Worm (Caenorhabditis elegans) whole organism, midembryonic: ENCODE measurements around the gene dos-1.

Experiments
- T22C8.4 ChIP-seq: fragments of 200-800 bp; sonication (Bioruptor generic); IDR thresholded peaks from 2 replicates; pipeline ENCODE4 v1.3.6; 2022; ENCODE audit warnings: missing genetic modification characterization, missing compliant biosample characterization
- cog-1 ChIP-seq: sonication (generic microtip); optimal IDR thresholded peaks from 2 replicates; lab custom pipeline; 2016; ENCODE audit warnings: missing genetic modification characterization, missing compliant biosample characterization
- flt-1 ChIP-seq: fragments of 200-800 bp; sonication (Bioruptor generic); IDR thresholded peaks from 2 replicates; pipeline ENCODE4 v1.3.6; 2022; ENCODE audit warnings: missing genetic modification characterization, missing compliant biosample characterization
- klf-2 ChIP-seq: fragments of 200-800 bp; sonication (Bioruptor generic); conservative IDR thresholded peaks from 2 replicates; pipeline ENCODE4 v1.3.6; 2022; ENCODE audit warnings: missing genetic modification reagents, missing genetic modification characterization, missing compliant biosample characterization
- med-1 ChIP-seq: sonication (generic microtip); optimal IDR thresholded peaks from 2 replicates; lab custom pipeline; 2017; ENCODE audit warnings: missing genetic modification characterization, mild to moderate bottlenecking, missing compliant biosample characterization, antibody characterized with exemption, missing genetic modification reagents; ENCODE audit not compliant: insufficient read depth
- ref-1 ChIP-seq: fragments of 200-800 bp; sonication (Bioruptor generic); conservative IDR thresholded peaks from 2 replicates; pipeline ENCODE4 v1.3.6; 2022; ENCODE audit warnings: missing genetic modification reagents, missing genetic modification characterization, missing compliant biosample characterization
- tab-1 ChIP-seq: fragments of 200-800 bp; sonication (Bioruptor generic); IDR thresholded peaks from 2 replicates; pipeline ENCODE4 v1.3.6; 2022; ENCODE audit warnings: missing genetic modification characterization, missing compliant biosample characterization
- ztf-23 ChIP-seq: fragments of 200-800 bp; sonication (Bioruptor generic); IDR thresholded peaks from 2 replicates; pipeline ENCODE4 v1.3.6; 2022; ENCODE audit warnings: missing genetic modification reagents, missing genetic modification characterization, missing compliant biosample characterization
- ztf-29 ChIP-seq: fragments of 200-800 bp; sonication (Bioruptor generic); IDR thresholded peaks from 2 replicates; pipeline ENCODE4 v1.3.6; 2022; ENCODE audit warnings: missing genetic modification reagents, missing genetic modification characterization, missing compliant biosample characterization

dos-1 gene

ce11 chrIII:9103643-9104042, at the start of gene dos-1:
Gene dos-1, plus strand, starts transcription at chrIII:9103943.
- no peak for TF ChIP-seq ztf-29 (GFP tag; lab: Robert Waterston, UW)
- no peak for TF ChIP-seq ztf-23 (GFP tag; lab: Robert Waterston, UW)
- TF ChIP-seq flt-1, result no peak
- TF ChIP-seq cog-1 (tag; lab: Kevin White, UChicago), result no peak
- TF ChIP-seq ref-1 (GFP tag; lab: Robert Waterston, UW), result no peak
- no peak for TF ChIP-seq tab-1 (GFP tag; lab: Robert Waterston, UW)
- no peak for TF ChIP-seq T22C8.4 (GFP tag; lab: Robert Waterston, UW)
- TF ChIP-seq med-1 (GFP tag; lab: Kevin White, UChicago), result no peak
- no peak for TF ChIP-seq klf-2 (GFP tag; lab: Robert Waterston, UW)

ce11 chrIII:9054414-9055147, 49.2 kb upstream of the dos-1 start, which contains the start of gene cls-2:
Gene cls-2, plus strand, starts transcription at chrIII:9055048.
- TF ChIP-seq tab-1 (GFP tag; lab: Robert Waterston, UW) (no peak), med-1 (GFP tag; lab: Kevin White, UChicago) (no peak), T22C8.4 (GFP tag; lab: Robert Waterston, UW) (no peak), ztf-23 (GFP tag; lab: Robert Waterston, UW) (no peak), klf-2 (GFP tag; lab: Robert Waterston, UW) (no peak), ztf-29 (GFP tag; lab: Robert Waterston, UW) (no peak), cog-1 (tag; lab: Kevin White, UChicago) (no peak), flt-1 (no peak), ref-1 (GFP tag; lab: Robert Waterston, UW) (no peak)

ce11 chrIII:9058959-9059534, 44.7 kb upstream of the dos-1 start, which contains the start of gene gst-1:
Gene gst-1, plus strand, starts transcription at chrIII:9059331.
- TF ChIP-seq cog-1 (tag; lab: Kevin White, UChicago), result no peak
- TF ChIP-seq ztf-29 (GFP tag; lab: Robert Waterston, UW), result no peak
- no peak for TF ChIP-seq ref-1 (GFP tag; lab: Robert Waterston, UW)
- no peak for TF ChIP-seq ztf-23 (GFP tag; lab: Robert Waterston, UW)
- TF ChIP-seq klf-2 (GFP tag; lab: Robert Waterston, UW), result no peak
- TF ChIP-seq tab-1 (GFP tag; lab: Robert Waterston, UW), result no peak
- no peak for TF ChIP-seq T22C8.4 (GFP tag; lab: Robert Waterston, UW)
- no peak for TF ChIP-seq med-1 (GFP tag; lab: Kevin White, UChicago)
- no peak for TF ChIP-seq flt-1

- TF ChIP-seq cog-1 (tag; lab: Kevin White, UChicago), result no peak
- TF ChIP-seq T22C8.4 (GFP tag; lab: Robert Waterston, UW), result no peak
- no peak for TF ChIP-seq flt-1
- no peak for TF ChIP-seq tab-1 (GFP tag; lab: Robert Waterston, UW)
These were observed 43.5 kb upstream of the dos-1 start for ce11 chrIII:9060267-9060666.

- TF ChIP-seq flt-1, result no peak
These were observed 34.0 kb upstream of the dos-1 start for ce11 chrIII:9069712-9070111.

ce11 chrIII:9071372-9071771, 32.4 kb upstream of the dos-1 start, which contains the start of gene lin-12:
Gene lin-12, minus strand, starts transcription at chrIII:9071472.
- no peak for TF ChIP-seq ztf-29 (GFP tag; lab: Robert Waterston, UW)

- TF ChIP-seq ztf-29 (GFP tag; lab: Robert Waterston, UW) (no peak), T22C8.4 (GFP tag; lab: Robert Waterston, UW) (no peak), ztf-23 (GFP tag; lab: Robert Waterston, UW) (no peak), klf-2 (GFP tag; lab: Robert Waterston, UW) (no peak), ref-1 (GFP tag; lab: Robert Waterston, UW) (no peak), cog-1 (tag; lab: Kevin White, UChicago) (no peak), med-1 (GFP tag; lab: Kevin White, UChicago) (no peak), flt-1 (no peak), tab-1 (GFP tag; lab: Robert Waterston, UW) (no peak)
These were observed 31.0 kb upstream of the dos-1 start for ce11 chrIII:9072704-9073103.

- no peak for TF ChIP-seq ref-1 (GFP tag; lab: Robert Waterston, UW)
- TF ChIP-seq tab-1 (GFP tag; lab: Robert Waterston, UW), result no peak
- TF ChIP-seq flt-1, result no peak
- TF ChIP-seq ztf-29 (GFP tag; lab: Robert Waterston, UW), result no peak
- no peak for TF ChIP-seq ztf-23 (GFP tag; lab: Robert Waterston, UW)
- no peak for TF ChIP-seq klf-2 (GFP tag; lab: Robert Waterston, UW)
- TF ChIP-seq med-1 (GFP tag; lab: Kevin White, UChicago), result no peak
- TF ChIP-seq cog-1 (tag; lab: Kevin White, UChicago), result no peak
- no peak for TF ChIP-seq T22C8.4 (GFP tag; lab: Robert Waterston, UW)
These were observed 28.2 kb upstream of the dos-1 start, which contains the start of gene F02A9.7 for ce11 chrIII:9075539-9075938. Gene F02A9.7, minus strand, starts transcription at chrIII:9075639.

ce11 chrIII:9077708-9078107, 26.0 kb upstream of the dos-1 start, which contains the start of gene F02A9.1:
Gene F02A9.1, minus strand, starts transcription at chrIII:9077808.
- TF ChIP-seq cog-1 (tag; lab: Kevin White, UChicago) (no peak), ref-1 (GFP tag; lab: Robert Waterston, UW) (no peak), ztf-23 (GFP tag; lab: Robert Waterston, UW) (no peak), ztf-29 (GFP tag; lab: Robert Waterston, UW) (no peak), flt-1 (no peak), klf-2 (GFP tag; lab: Robert Waterston, UW) (no peak), med-1 (GFP tag; lab: Kevin White, UChicago) (no peak), tab-1 (GFP tag; lab: Robert Waterston, UW) (no peak), T22C8.4 (GFP tag; lab: Robert Waterston, UW) (no peak)
